Worm (Caenorhabditis elegans) whole organism, late embryonic: Measurements from ENCODE around the gene ins-20.

Experiments
- K02D7.2 ChIP-seq: sonication (generic microtip); optimal IDR thresholded peaks from 2 replicates; lab custom pipeline; 2017; ENCODE audit warnings: mild to moderate bottlenecking, missing genetic modification characterization, missing compliant biosample characterization
- ceh-14 ChIP-seq: sonication (generic microtip); optimal IDR thresholded peaks from 2 replicates; lab custom pipeline; 2016; ENCODE audit warnings: missing genotype, missing genetic modification characterization, missing compliant biosample characterization
- ceh-22 ChIP-seq: sonication (generic microtip); optimal IDR thresholded peaks from 2 replicates; lab custom pipeline; 2017; ENCODE audit warnings: missing biosample characterization, missing genetic modification characterization
- ceh-45 ChIP-seq: fragments of 200-800 bp; sonication (Bioruptor generic); IDR thresholded peaks from 2 replicates; pipeline ENCODE4 v1.3.6; 2022; ENCODE audit warnings: missing genetic modification reagents, missing genetic modification characterization, missing compliant biosample characterization
- che-1 ChIP-seq: sonication (generic microtip); optimal IDR thresholded peaks from 2 replicates; lab custom pipeline; 2016; ENCODE audit warnings: mild to moderate bottlenecking, missing genetic modification characterization, missing compliant biosample characterization
- dve-1 ChIP-seq: sonication (generic microtip); optimal IDR thresholded peaks from 2 replicates; lab custom pipeline; 2017; ENCODE audit warnings: antibody characterized with exemption, mild to moderate bottlenecking, missing genetic modification characterization, missing compliant biosample characterization
- elt-2 ChIP-seq: sonication (generic microtip); optimal IDR thresholded peaks from 2 replicates; lab custom pipeline; 2016; ENCODE audit warnings: missing genetic modification reagents, missing genetic modification characterization, missing compliant biosample characterization
- elt-4 ChIP-seq: sonication (generic microtip); optimal IDR thresholded peaks from 2 replicates; lab custom pipeline; 2016; ENCODE audit warnings: missing genetic modification characterization, missing compliant biosample characterization
- ets-4 ChIP-seq: sonication (generic microtip); optimal IDR thresholded peaks from 2 replicates; lab custom pipeline; 2016; ENCODE audit warnings: missing genetic modification characterization, missing compliant biosample characterization
- eyg-1 ChIP-seq: sonication (generic microtip); optimal IDR thresholded peaks from 2 replicates; lab custom pipeline; 2016; ENCODE audit warnings: missing genotype, missing genetic modification characterization, missing compliant biosample characterization
- fax-1 ChIP-seq: sonication (generic microtip); optimal IDR thresholded peaks from 2 replicates; lab custom pipeline; 2016; ENCODE audit warnings: missing genotype, missing genetic modification characterization, missing compliant biosample characterization
- hlh-6 ChIP-seq: sonication (generic microtip); optimal IDR thresholded peaks from 2 replicates; lab custom pipeline; 2016; ENCODE audit warnings: missing genotype, missing genetic modification characterization, missing compliant biosample characterization
- lim-6 ChIP-seq: sonication (generic microtip); optimal IDR thresholded peaks from 2 replicates; lab custom pipeline; 2016; ENCODE audit warnings: missing genetic modification characterization, missing compliant biosample characterization
- nfya-1 ChIP-seq: sonication (generic microtip); optimal IDR thresholded peaks from 2 replicates; lab custom pipeline; 2017; ENCODE audit warnings: missing genetic modification characterization, mild to moderate bottlenecking, missing compliant biosample characterization, antibody characterized with exemption, moderate library complexity
- nhr-232 ChIP-seq: sonication (generic microtip); optimal IDR thresholded peaks from 2 replicates; lab custom pipeline; 2016; ENCODE audit warnings: missing genetic modification characterization, missing compliant biosample characterization
- pqm-1 ChIP-seq: sonication (generic microtip); optimal IDR thresholded peaks from 2 replicates; lab custom pipeline; 2016; ENCODE audit warnings: missing genetic modification characterization, missing compliant biosample characterization
- rnt-1 ChIP-seq: sonication (generic microtip); optimal IDR thresholded peaks from 2 replicates; lab custom pipeline; 2016; ENCODE audit warnings: missing genetic modification characterization, missing compliant biosample characterization
- tbx-7 ChIP-seq: sonication (generic microtip); optimal IDR thresholded peaks from 2 replicates; lab custom pipeline; 2016; ENCODE audit warnings: missing genotype, missing genetic modification characterization, missing compliant biosample characterization

Gene ins-20

DNA sequence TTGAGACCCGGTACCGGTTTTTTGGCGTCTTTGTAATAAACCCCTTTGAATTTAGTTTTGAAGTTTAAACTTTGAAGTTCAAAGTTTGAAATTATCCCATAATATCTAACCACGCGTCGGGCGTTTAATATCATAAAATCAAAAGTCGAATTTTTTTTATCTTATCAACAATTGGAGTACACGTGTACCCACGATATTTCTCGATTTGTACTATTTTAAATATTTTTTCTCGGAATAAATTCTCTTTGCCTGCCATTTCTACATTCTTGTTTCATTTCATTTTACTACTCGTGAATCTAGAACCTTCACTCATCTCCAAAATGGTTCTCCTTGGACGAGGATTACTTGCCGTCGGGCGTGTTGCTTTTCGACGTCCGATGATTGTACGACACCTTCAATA lies 39.5 kb downstream of the ins-20 start, which contains the start of gene gldc-1:
TSS of gene gldc-1 (plus strand) at position 301 of the 400 bp plus-strand sequence.
- no peak for TF ChIP-seq elt-4 (tag; lab: Kevin White, UChicago)
- no peak for TF ChIP-seq eyg-1 (tag; lab: Kevin White, UChicago)
- no peak for TF ChIP-seq nhr-232 (tag; lab: Kevin White, UChicago)
- TF ChIP-seq ceh-45: no peak
- TF ChIP-seq K02D7.2 (tag; lab: Kevin White, UChicago): no peak
- no peak for TF ChIP-seq elt-2 (tag; lab: Kevin White, UChicago)
- no peak for TF ChIP-seq lim-6 (tag; lab: Kevin White, UChicago)
- TF ChIP-seq ceh-22 (tag; lab: Kevin White, UChicago): no peak
- TF ChIP-seq pqm-1 (tag; lab: Kevin White, UChicago): no peak
- no peak for TF ChIP-seq hlh-6 (tag; lab: Kevin White, UChicago)
- no peak for TF ChIP-seq fax-1
- TF ChIP-seq dve-1 (tag; lab: Kevin White, UChicago): no peak
- TF ChIP-seq tbx-7 (tag; lab: Kevin White, UChicago): no peak
- TF ChIP-seq ets-4 (tag; lab: Kevin White, UChicago): no peak
- TF ChIP-seq che-1 (tag; lab: Kevin White, UChicago): no peak
- no peak for TF ChIP-seq nfya-1 (tag; lab: Kevin White, UChicago)
- no peak for TF ChIP-seq rnt-1
- no peak for TF ChIP-seq ceh-14 (tag; lab: Kevin White, UChicago)

ce11 chrII:6055927-6056326 lies 45.3 kb downstream of the ins-20 start, which contains the start of gene R12C12.7:
Gene R12C12.7, minus strand, starts transcription at chrII:6055985.
- TF ChIP-seq elt-2 (tag; lab: Kevin White, UChicago) (peak; percentile 37), che-1 (tag; lab: Kevin White, UChicago) (no peak)
- TF ChIP-seq, all 69 proteins: peak for 1
